Fruit fly (Drosophila melanogaster) whole organism, adult: Measurements from ENCODE around the gene KP78a.

ENCODE experiments used
- CG11617 ChIP-seq: fragments of 200-800 bp; sonication (Bioruptor generic); optimal IDR thresholded peaks from 2 replicates; lab custom pipeline; 2017; ENCODE audit warnings: mild to moderate bottlenecking, missing biosample characterization, missing genetic modification reagents, missing genetic modification characterization
- CG12768 ChIP-seq: fragments of 200-800 bp; sonication (Bioruptor generic); optimal IDR thresholded peaks from 2 replicates; lab custom pipeline; 2017; ENCODE audit warnings: missing biosample characterization, missing genetic modification characterization, mild to moderate bottlenecking, moderate library complexity, missing genetic modification reagents
- CG14711 ChIP-seq: fragments of 200-800 bp; sonication (Bioruptor generic); optimal IDR thresholded peaks from 2 replicates; lab custom pipeline; 2018; ENCODE audit warnings: missing biosample characterization, mild to moderate bottlenecking, missing genetic modification characterization, moderate library complexity
- CG1620 ChIP-seq: fragments of 200-800 bp; sonication (Bioruptor generic); optimal IDR thresholded peaks from 2 replicates; lab custom pipeline; 2016; ENCODE audit warnings: missing biosample characterization, missing genetic modification characterization
- CG33017 ChIP-seq: fragments of 200-800 bp; sonication (Bioruptor generic); optimal IDR thresholded peaks from 2 replicates; lab custom pipeline; 2018; ENCODE audit warnings: missing biosample characterization, mild to moderate bottlenecking, missing genetic modification characterization, moderate library complexity
- CG5204 ChIP-seq: fragments of 200-800 bp; sonication (Bioruptor generic); optimal IDR thresholded peaks from 2 replicates; lab custom pipeline; 2016; ENCODE audit warnings: missing biosample characterization, missing genetic modification characterization
- CG7045 ChIP-seq: fragments of 200-800 bp; sonication (Bioruptor generic); optimal IDR thresholded peaks from 2 replicates; lab custom pipeline; 2017; ENCODE audit warnings: missing biosample characterization, mild to moderate bottlenecking, missing genetic modification characterization
- CG7101 ChIP-seq: fragments of 200-800 bp; sonication (Bioruptor generic); optimal IDR thresholded peaks from 2 replicates; lab custom pipeline; 2018; ENCODE audit warnings: missing biosample characterization, mild to moderate bottlenecking, missing genetic modification characterization, moderate library complexity
- Clk ChIP-seq: fragments of 200-800 bp; sonication (Bioruptor generic); optimal IDR thresholded peaks from 2 replicates; lab custom pipeline; 2017; ENCODE audit warnings: missing biosample characterization, missing genetic modification characterization
- Crg-1 ChIP-seq: fragments of 200-800 bp; sonication (Bioruptor generic); optimal IDR thresholded peaks from 2 replicates; lab custom pipeline; 2016; ENCODE audit warnings: missing biosample characterization, missing genetic modification characterization
- Hr96 ChIP-seq: fragments of 200-800 bp; sonication (Bioruptor generic); optimal IDR thresholded peaks from 2 replicates; lab custom pipeline; 2016; ENCODE audit warnings: missing biosample characterization, missing genetic modification characterization
- Mnt ChIP-seq: fragments of 200-800 bp; sonication (Bioruptor generic); optimal IDR thresholded peaks from 2 replicates; lab custom pipeline; 2016; ENCODE audit warnings: missing biosample characterization, mild to moderate bottlenecking, missing genetic modification characterization
- bab1 ChIP-seq: fragments of 200-800 bp; sonication (Bioruptor generic); optimal IDR thresholded peaks from 3 replicates; lab custom pipeline; 2019; ENCODE audit warnings: missing biosample characterization, mild to moderate bottlenecking, missing genetic modification characterization, moderate library complexity
- cic ChIP-seq: fragments of 200-800 bp; sonication (Bioruptor generic); optimal IDR thresholded peaks from 2 replicates; lab custom pipeline; 2017; ENCODE audit warnings: missing biosample characterization, mild to moderate bottlenecking, missing genetic modification characterization, moderate library complexity
- cnc ChIP-seq, 2 experiments: fragments of >200 bp; optimal IDR thresholded peaks; 2 replicates each; lab custom pipeline; 2017
- kay ChIP-seq: fragments of 200-800 bp; sonication (Bioruptor generic); peaks from one replicate; lab custom pipeline; 2016; ENCODE audit warnings: missing biosample characterization, missing genetic modification characterization, borderline replicate concordance
- ovo ChIP-seq: fragments of 200-800 bp; sonication (Bioruptor generic); optimal IDR thresholded peaks from 2 replicates; lab custom pipeline; 2016; ENCODE audit warnings: missing biosample characterization, missing genetic modification characterization
- pad ChIP-seq: fragments of 200-800 bp; sonication (Bioruptor generic); optimal IDR thresholded peaks from 3 replicates; lab custom pipeline; 2017; ENCODE audit warnings: missing biosample characterization, missing genetic modification characterization, mild to moderate bottlenecking, moderate library complexity, missing genetic modification reagents
- tj ChIP-seq: fragments of 200-800 bp; sonication (Bioruptor generic); optimal IDR thresholded peaks from 3 replicates; lab custom pipeline; 2017; ENCODE audit warnings: missing biosample characterization, mild to moderate bottlenecking, missing genetic modification characterization, moderate library complexity
- toe ChIP-seq: fragments of 200-800 bp; sonication (Bioruptor generic); optimal IDR thresholded peaks from 2 replicates; lab custom pipeline; 2016; ENCODE audit warnings: missing biosample characterization, missing genetic modification characterization

KP78a gene

DNA sequence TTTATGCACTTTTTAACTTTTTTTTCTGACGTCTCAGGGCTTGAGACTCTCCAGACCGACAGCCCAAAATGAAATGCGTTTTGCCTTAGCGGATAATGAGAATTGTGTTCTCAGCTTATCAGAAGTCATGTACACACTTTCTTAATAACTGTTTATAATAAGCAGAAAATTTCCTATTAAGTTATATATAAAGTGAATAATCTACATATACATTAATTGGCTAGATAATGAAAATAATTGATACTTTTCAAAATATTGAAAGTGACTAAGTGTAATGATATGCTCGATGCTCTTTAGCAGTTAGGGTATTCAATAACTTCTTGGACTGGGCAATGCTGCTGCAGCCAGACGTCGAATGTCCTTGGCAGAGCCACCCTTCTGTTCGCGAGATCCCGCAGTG, 9.0 kb upstream of the KP78a start:
- no peak for TF ChIP-seq Hr96
- no peak for TF ChIP-seq cnc (optimal IDR thresholded peaks at IDR 0.05; lab: Kevin White, UChicago)
- no peak for TF ChIP-seq Clk (GFP tag; lab: Kevin White, UChicago)
- TF ChIP-seq ovo (GFP tag; lab: Kevin White, UChicago): no peak
- no peak for TF ChIP-seq tj (GFP tag; lab: Kevin White, UChicago)
- TF ChIP-seq CG5204 (GFP tag; lab: Kevin White, UChicago): no peak
- no peak for TF ChIP-seq toe (GFP tag; lab: Kevin White, UChicago)
- TF ChIP-seq CG1620 (GFP tag; lab: Kevin White, UChicago): no peak
- no peak for TF ChIP-seq kay (GFP tag; lab: Kevin White, UChicago)
- no peak for TF ChIP-seq CG7045 (GFP tag; lab: Kevin White, UChicago)
- TF ChIP-seq pad (GFP tag; lab: Kevin White, UChicago): no peak
- no peak for TF ChIP-seq CG14711

DNA sequence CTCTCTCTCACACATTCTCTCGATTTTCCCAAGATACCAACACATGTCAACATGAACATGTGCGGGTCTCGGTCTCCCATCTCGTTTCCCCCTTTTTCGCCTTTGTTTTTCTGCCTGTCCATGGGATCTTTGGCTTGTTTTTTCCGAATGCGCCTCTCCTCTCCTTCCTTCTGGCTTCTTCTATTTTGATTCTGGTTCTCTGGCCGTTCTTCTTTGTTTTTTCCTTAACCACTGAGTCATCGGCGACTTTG, 524 bp downstream of the KP78a start:
- TF ChIP-seq CG1620 (GFP tag; lab: Kevin White, UChicago): no peak
- TF ChIP-seq tj (GFP tag; lab: Kevin White, UChicago): no peak
- TF ChIP-seq Hr96: no peak
- no peak for TF ChIP-seq CG33017
- TF ChIP-seq CG7045 (GFP tag; lab: Kevin White, UChicago): no peak
- no peak for TF ChIP-seq CG11617 (GFP tag; lab: Kevin White, UChicago)
- no peak for TF ChIP-seq CG7101 (tag; lab: Kevin White, UChicago)
- no peak for TF ChIP-seq pad (GFP tag; lab: Kevin White, UChicago)
- TF ChIP-seq CG14711: no peak
- no peak for TF ChIP-seq CG12768
- TF ChIP-seq Mnt (GFP tag; lab: Kevin White, UChicago): no peak

DNA sequence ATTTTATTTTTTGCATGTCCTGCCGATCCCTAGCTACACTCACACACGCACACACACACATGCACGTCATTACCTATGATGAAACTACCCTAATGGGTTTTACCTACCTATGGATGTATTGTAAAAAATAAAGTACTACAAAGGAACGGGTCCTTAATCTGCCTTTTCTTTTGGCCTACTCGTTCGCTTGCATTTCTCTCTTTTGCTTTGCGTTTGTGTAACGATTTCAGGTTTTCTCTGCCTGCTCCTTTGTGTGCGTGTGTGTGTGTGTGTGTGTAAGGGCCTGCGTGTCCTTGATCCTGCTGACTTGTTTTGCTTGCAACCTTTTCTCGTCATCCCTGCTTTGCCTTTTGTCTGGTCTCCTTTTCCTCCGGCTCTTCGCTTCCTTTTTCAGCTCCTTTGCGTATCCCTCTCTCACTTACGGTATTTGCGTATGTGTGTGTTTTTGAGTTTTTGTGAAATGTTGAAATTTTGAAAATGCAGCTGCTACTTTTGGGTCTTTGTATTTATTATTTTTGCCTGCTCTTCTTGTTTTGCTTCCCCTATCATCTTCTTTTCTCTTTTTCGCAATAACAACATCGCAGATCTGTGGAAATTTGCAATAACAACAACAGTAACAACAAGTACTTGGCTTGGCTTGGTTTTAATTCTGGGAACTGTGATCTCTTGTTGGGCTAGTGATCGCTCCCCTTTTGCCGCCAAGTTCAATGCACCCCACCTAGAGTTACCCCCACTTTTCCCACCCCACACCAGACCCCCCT, 1.0 kb downstream of the KP78a start:
- TF ChIP-seq bab1 (GFP tag; lab: Kevin White, UChicago) (no peak), cic (GFP tag; lab: Kevin White, UChicago) (no peak), kay (GFP tag; lab: Kevin White, UChicago) (no peak), pad (GFP tag; lab: Kevin White, UChicago) (no peak), CG33017 (no peak), CG7101 (tag; lab: Kevin White, UChicago) (no peak), CG7045 (GFP tag; lab: Kevin White, UChicago) (no peak), Mnt (GFP tag; lab: Kevin White, UChicago) (no peak), cnc (optimal IDR thresholded peaks at IDR 0.05; lab: Kevin White, UChicago) (no peak), CG14711 (no peak), tj (GFP tag; lab: Kevin White, UChicago) (no peak), CG12768 (no peak), Crg-1 (GFP tag; lab: Kevin White, UChicago) (no peak), Clk (GFP tag; lab: Kevin White, UChicago) (no peak), CG1620 (GFP tag; lab: Kevin White, UChicago) (no peak), Hr96 (no peak), CG5204 (GFP tag; lab: Kevin White, UChicago) (no peak), CG11617 (GFP tag; lab: Kevin White, UChicago) (no peak), toe (GFP tag; lab: Kevin White, UChicago) (no peak)

DNA sequence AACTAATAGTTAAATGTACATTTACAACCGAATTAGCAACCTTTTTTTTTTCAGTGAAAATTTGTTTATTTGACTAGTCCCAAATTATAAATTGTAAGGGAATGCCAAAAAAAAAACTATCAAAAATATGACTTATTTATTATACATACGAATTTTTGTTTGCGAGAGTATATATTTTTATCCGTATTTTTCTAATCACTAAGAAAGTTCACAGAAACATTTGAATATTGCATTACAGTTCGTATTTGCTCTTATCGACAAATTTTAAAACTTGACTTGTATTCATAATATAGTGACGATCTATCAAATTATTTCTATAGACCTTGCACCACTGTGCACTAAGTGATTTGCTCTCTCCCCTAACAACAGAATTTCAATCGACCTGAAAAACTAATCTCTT, 1.7 kb downstream of the KP78a start:
- TF ChIP-seq CG11617 (GFP tag; lab: Kevin White, UChicago) (no peak), ovo (GFP tag; lab: Kevin White, UChicago) (no peak), bab1 (GFP tag; lab: Kevin White, UChicago) (no peak), kay (GFP tag; lab: Kevin White, UChicago) (no peak), CG33017 (no peak), Clk (GFP tag; lab: Kevin White, UChicago) (no peak), pad (GFP tag; lab: Kevin White, UChicago) (no peak), Hr96 (no peak), Crg-1 (GFP tag; lab: Kevin White, UChicago) (no peak), CG5204 (GFP tag; lab: Kevin White, UChicago) (no peak), CG12768 (no peak), cic (GFP tag; lab: Kevin White, UChicago) (no peak), Mnt (GFP tag; lab: Kevin White, UChicago) (no peak)

DNA sequence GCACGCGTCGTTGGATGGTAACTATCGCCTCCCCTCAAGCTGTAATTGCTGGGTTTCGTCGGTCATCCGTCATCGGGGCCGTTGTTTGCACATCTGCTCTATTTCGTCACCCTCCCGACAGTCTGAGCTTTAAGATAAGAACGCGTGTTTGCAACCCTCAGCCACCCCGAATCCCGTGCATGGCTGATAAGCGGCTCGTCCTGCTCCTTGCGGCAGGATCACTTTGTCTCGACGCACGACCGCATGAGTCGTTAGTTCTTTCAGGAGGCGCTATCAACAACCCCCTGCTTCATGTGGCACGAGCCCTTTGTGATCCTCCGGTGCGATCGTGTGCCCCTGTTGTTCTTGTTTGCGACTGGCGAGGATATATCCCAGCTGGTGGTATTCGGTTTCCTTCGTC, 2.2 kb downstream of the KP78a start:
- TF ChIP-seq cic (GFP tag; lab: Kevin White, UChicago) (no peak), Clk (GFP tag; lab: Kevin White, UChicago) (no peak), CG7045 (GFP tag; lab: Kevin White, UChicago) (no peak), Crg-1 (GFP tag; lab: Kevin White, UChicago) (no peak), CG7101 (tag; lab: Kevin White, UChicago) (no peak), toe (GFP tag; lab: Kevin White, UChicago) (no peak), cnc (optimal IDR thresholded peaks at IDR 0.05; lab: Kevin White, UChicago) (no peak), CG11617 (GFP tag; lab: Kevin White, UChicago) (no peak), Hr96 (no peak), tj (GFP tag; lab: Kevin White, UChicago) (no peak)

DNA sequence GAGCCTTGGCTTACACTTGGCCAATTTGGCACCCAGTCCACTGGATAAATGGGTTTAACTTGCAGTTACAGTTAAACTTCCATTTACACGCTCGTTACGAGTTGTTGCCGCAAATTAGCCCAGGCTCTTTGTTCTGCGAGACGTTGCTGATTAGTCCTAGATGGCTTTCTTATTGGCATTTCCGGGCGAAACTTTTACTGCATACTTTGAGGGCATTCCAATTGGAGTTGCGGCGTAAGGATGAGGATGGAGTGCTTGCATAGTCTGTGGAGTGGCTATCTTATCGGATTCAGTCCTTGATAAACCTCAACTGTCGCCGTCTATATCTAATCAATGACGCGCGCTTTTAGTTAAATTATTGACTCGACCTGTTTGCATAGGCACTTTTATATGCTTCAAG, 8.0 kb downstream of the KP78a start:
- no peak for TF ChIP-seq Mnt (GFP tag; lab: Kevin White, UChicago)
- no peak for TF ChIP-seq ovo (GFP tag; lab: Kevin White, UChicago)
- TF ChIP-seq toe (GFP tag; lab: Kevin White, UChicago): no peak
- TF ChIP-seq kay (GFP tag; lab: Kevin White, UChicago): peak; percentile 18
